Worm (Caenorhabditis elegans) whole organism, late embryonic: ENCODE data around the gene dylt-3.

Experiments
- C08G9.2 ChIP-seq: sonication (generic microtip); optimal IDR thresholded peaks from 2 replicates; lab custom pipeline; 2016; ENCODE audit warnings: mild to moderate bottlenecking, missing genetic modification characterization, moderate library complexity, missing compliant biosample characterization
- F13H6.1 ChIP-seq: sonication (generic microtip); optimal IDR thresholded peaks from 2 replicates; lab custom pipeline; 2016; ENCODE audit warnings: missing genetic modification characterization, missing compliant biosample characterization
- K02D7.2 ChIP-seq: sonication (generic microtip); optimal IDR thresholded peaks from 2 replicates; lab custom pipeline; 2017; ENCODE audit warnings: mild to moderate bottlenecking, missing genetic modification characterization, missing compliant biosample characterization
- T23F11.4 ChIP-seq: fragments of 200-800 bp; sonication (Bioruptor generic); optimal IDR thresholded peaks from 2 replicates; lab custom pipeline; 2018; ENCODE audit warnings: mild to moderate bottlenecking, missing genetic modification characterization, missing compliant biosample characterization
- ahr-1 ChIP-seq: sonication (generic microtip); optimal IDR thresholded peaks from 2 replicates; lab custom pipeline; 2016; ENCODE audit warnings: missing genetic modification characterization, missing compliant biosample characterization
- ceh-14 ChIP-seq: sonication (generic microtip); optimal IDR thresholded peaks from 2 replicates; lab custom pipeline; 2016; ENCODE audit warnings: missing genotype, missing genetic modification characterization, missing compliant biosample characterization
- ceh-19 ChIP-seq: fragments of 200-800 bp; sonication (Bioruptor generic); optimal IDR thresholded peaks from 2 replicates; lab custom pipeline; 2018; ENCODE audit warnings: mild to moderate bottlenecking, missing genetic modification characterization, missing compliant biosample characterization
- ceh-22 ChIP-seq: sonication (generic microtip); optimal IDR thresholded peaks from 2 replicates; lab custom pipeline; 2017; ENCODE audit warnings: missing biosample characterization, missing genetic modification characterization
- ceh-30 ChIP-seq: fragments of 150-350 bp; optimal IDR thresholded peaks from 2 replicates; lab custom pipeline; 2014; ENCODE audit warnings: missing biosample characterization, missing genetic modification characterization
- ceh-31 ChIP-seq: sonication (generic microtip); optimal IDR thresholded peaks from 2 replicates; lab custom pipeline; 2016; ENCODE audit warnings: missing genetic modification characterization, missing compliant biosample characterization
- ceh-6 ChIP-seq: fragments of 200-800 bp; sonication (Bioruptor generic); optimal IDR thresholded peaks from 2 replicates; lab custom pipeline; 2018; ENCODE audit warnings: mild to moderate bottlenecking, missing genetic modification characterization, missing compliant biosample characterization
- che-1 ChIP-seq: sonication (generic microtip); optimal IDR thresholded peaks from 2 replicates; lab custom pipeline; 2016; ENCODE audit warnings: mild to moderate bottlenecking, missing genetic modification characterization, missing compliant biosample characterization
- dmd-4 ChIP-seq: sonication (generic microtip); optimal IDR thresholded peaks from 2 replicates; lab custom pipeline; 2016; ENCODE audit warnings: borderline replicate concordance, missing genetic modification characterization, missing compliant biosample characterization
- fkh-10 ChIP-seq: fragments of 150-350 bp; optimal IDR thresholded peaks from 2 replicates; lab custom pipeline; 2014; ENCODE audit warnings: missing biosample characterization, missing genetic modification reagents, missing genetic modification characterization
- gmeb-2 ChIP-seq: sonication (generic microtip); optimal IDR thresholded peaks from 2 replicates; lab custom pipeline; 2016; ENCODE audit warnings: missing genetic modification characterization, inconsistent platforms, missing compliant biosample characterization
- hlh-15 ChIP-seq: sonication (generic microtip); optimal IDR thresholded peaks from 2 replicates; lab custom pipeline; 2016; ENCODE audit warnings: missing genetic modification characterization, missing compliant biosample characterization
- hlh-8 ChIP-seq: sonication (generic microtip); optimal IDR thresholded peaks from 2 replicates; lab custom pipeline; 2016; ENCODE audit warnings: missing genotype, missing genetic modification characterization, missing compliant biosample characterization
- lim-6 ChIP-seq: sonication (generic microtip); optimal IDR thresholded peaks from 2 replicates; lab custom pipeline; 2016; ENCODE audit warnings: missing genetic modification characterization, missing compliant biosample characterization
- nfya-1 ChIP-seq: sonication (generic microtip); optimal IDR thresholded peaks from 2 replicates; lab custom pipeline; 2017; ENCODE audit warnings: missing genetic modification characterization, mild to moderate bottlenecking, missing compliant biosample characterization, antibody characterized with exemption, moderate library complexity
- nhr-11 ChIP-seq: fragments of 150-350 bp; optimal IDR thresholded peaks from 2 replicates; lab custom pipeline; 2014; ENCODE audit warnings: missing biosample characterization, missing genetic modification characterization
- npax-4 ChIP-seq: sonication (generic microtip); optimal IDR thresholded peaks from 2 replicates; lab custom pipeline; 2016; ENCODE audit warnings: missing genetic modification characterization, missing compliant biosample characterization
- odd-2 ChIP-seq: sonication (generic microtip); optimal IDR thresholded peaks from 2 replicates; lab custom pipeline; 2017; ENCODE audit warnings: antibody characterized with exemption, mild to moderate bottlenecking, missing genetic modification characterization, missing compliant biosample characterization
- pat-9 ChIP-seq: fragments of 200-800 bp; sonication (Bioruptor generic); optimal IDR thresholded peaks from 2 replicates; lab custom pipeline; 2018; ENCODE audit warnings: mild to moderate bottlenecking, missing genetic modification characterization, moderate library complexity, missing compliant biosample characterization
- pax-1 ChIP-seq: fragments of 150-350 bp; optimal IDR thresholded peaks from 2 replicates; lab custom pipeline; 2014; ENCODE audit warnings: missing biosample characterization, missing genetic modification characterization
- ref-2 ChIP-seq: sonication (generic microtip); optimal IDR thresholded peaks from 2 replicates; lab custom pipeline; 2016; ENCODE audit warnings: missing genetic modification characterization, missing compliant biosample characterization
- rnt-1 ChIP-seq: sonication (generic microtip); optimal IDR thresholded peaks from 2 replicates; lab custom pipeline; 2016; ENCODE audit warnings: missing genetic modification characterization, missing compliant biosample characterization
- sdc-2 ChIP-seq: sonication (generic microtip); optimal IDR thresholded peaks from 2 replicates; lab custom pipeline; 2016; ENCODE audit warnings: missing genotype, missing genetic modification characterization, missing compliant biosample characterization
- sox-4 ChIP-seq: sonication (generic microtip); optimal IDR thresholded peaks from 2 replicates; lab custom pipeline; 2017; ENCODE audit warnings: mild to moderate bottlenecking, missing genetic modification characterization, inconsistent platforms, missing compliant biosample characterization
- tbx-7 ChIP-seq: sonication (generic microtip); optimal IDR thresholded peaks from 2 replicates; lab custom pipeline; 2016; ENCODE audit warnings: missing genotype, missing genetic modification characterization, missing compliant biosample characterization
- unc-3 ChIP-seq, 2 experiments: fragments of 200-800 bp in 1 of 2; sonication (Bioruptor generic) in 1 of 2; sonication (generic microtip) in 1 of 2; conservative IDR thresholded peaks in 1 of 2; optimal IDR thresholded peaks in 1 of 2; 2 replicates each; pipeline versions ENCODE4 v1.3.6 to Lab custom; 2016 to 2022; ENCODE audit warnings: missing compliant biosample characterization in 2 of 2, missing genetic modification characterization in 2 of 2, missing genetic modification reagents in 1 of 2
- unc-42 ChIP-seq: sonication (generic microtip); optimal IDR thresholded peaks from 2 replicates; lab custom pipeline; 2016; ENCODE audit warnings: missing genotype, missing genetic modification characterization, missing compliant biosample characterization
- unc-55 ChIP-seq: sonication (generic microtip); optimal IDR thresholded peaks from 2 replicates; lab custom pipeline; 2017; ENCODE audit warnings: missing biosample characterization, missing genetic modification reagents, missing genetic modification characterization
- unc-86 ChIP-seq: sonication (generic microtip); optimal IDR thresholded peaks from 2 replicates; lab custom pipeline; 2016; ENCODE audit warnings: missing genetic modification characterization, missing compliant biosample characterization
- zip-5 ChIP-seq: sonication (generic microtip); optimal IDR thresholded peaks from 2 replicates; lab custom pipeline; 2016; ENCODE audit warnings: missing genetic modification characterization, missing compliant biosample characterization
- ztf-16 ChIP-seq: sonication (generic microtip); optimal IDR thresholded peaks from 2 replicates; lab custom pipeline; 2017; ENCODE audit warnings: missing genetic modification characterization, missing compliant biosample characterization

The dylt-3 gene

ce11 chrII:8187516-8187915 is 6.0 kb downstream of the dylt-3 start:
- TF ChIP-seq ceh-31 (tag; lab: Kevin White, UChicago) (no peak), unc-3 (GFP tag; conservative IDR thresholded peaks at IDR 0.05; lab: Robert Waterston, UW) (no peak), unc-3 (tag; optimal IDR thresholded peaks at IDR 0.05; lab: Kevin White, UChicago) (no peak), T23F11.4 (GFP tag; lab: Kevin White, UChicago) (no peak), ceh-14 (no peak), F13H6.1 (tag; lab: Kevin White, UChicago) (no peak), nhr-11 (tag; lab: Kevin White, UChicago) (no peak), tbx-7 (tag; lab: Kevin White, UChicago) (no peak), sox-4 (tag; lab: Kevin White, UChicago) (no peak), dmd-4 (no peak), unc-42 (tag; lab: Kevin White, UChicago) (no peak)

- TF ChIP-seq F13H6.1 (tag; lab: Kevin White, UChicago) (no peak), ceh-31 (tag; lab: Kevin White, UChicago) (no peak), pat-9 (tag; lab: Kevin White, UChicago) (no peak), gmeb-2 (tag; lab: Kevin White, UChicago) (no peak), unc-3 (GFP tag; conservative IDR thresholded peaks at IDR 0.05; lab: Robert Waterston, UW) (no peak), unc-3 (tag; optimal IDR thresholded peaks at IDR 0.05; lab: Kevin White, UChicago) (no peak), rnt-1 (tag; lab: Kevin White, UChicago) (no peak), ahr-1 (tag; lab: Kevin White, UChicago) (no peak)
- TF ChIP-seq, all 69 proteins: peak for 0
Measured at ce11 chrII:8190455-8190854, 8.9 kb downstream of the dylt-3 start, which contains the start of gene T05C12.8. T05C12.8 (minus strand) TSS chrII:8190555.

- TF ChIP-seq sdc-2 (tag; lab: Kevin White, UChicago), result no peak
- TF ChIP-seq hlh-15 (tag; lab: Kevin White, UChicago), result no peak
- TF ChIP-seq C08G9.2, result no peak
- TF ChIP-seq pat-9 (tag; lab: Kevin White, UChicago), result no peak
- no peak for TF ChIP-seq zip-5 (tag; lab: Kevin White, UChicago)
- TF ChIP-seq pax-1 (tag; lab: Kevin White, UChicago), result no peak
- no peak for TF ChIP-seq sox-4 (tag; lab: Kevin White, UChicago)
- TF ChIP-seq ztf-16 (tag; lab: Kevin White, UChicago), result no peak
- TF ChIP-seq unc-86 (tag; lab: Kevin White, UChicago), result no peak
- no peak for TF ChIP-seq unc-55 (GFP tag; lab: Kevin White, UChicago)
- TF ChIP-seq K02D7.2 (tag; lab: Kevin White, UChicago), result no peak
- TF ChIP-seq T23F11.4 (GFP tag; lab: Kevin White, UChicago), result no peak
- TF ChIP-seq rnt-1 (tag; lab: Kevin White, UChicago), result no peak
- no peak for TF ChIP-seq npax-4 (tag; lab: Kevin White, UChicago)
- no peak for TF ChIP-seq ceh-19 (GFP tag; lab: Kevin White, UChicago)
- TF ChIP-seq ceh-31 (tag; lab: Kevin White, UChicago), result no peak
- TF ChIP-seq fkh-10, result no peak
Measured at ce11 chrII:8193126-8193525, 11.6 kb downstream of the dylt-3 start, which contains the start of gene T05C12.9. T05C12.9 (minus strand) TSS chrII:8193226.

ce11 chrII:8193922-8194321 is 12.4 kb downstream of the dylt-3 start:
- TF ChIP-seq lim-6 (tag; lab: Kevin White, UChicago), result no peak
- no peak for TF ChIP-seq dmd-4
- TF ChIP-seq pat-9 (tag; lab: Kevin White, UChicago), result no peak
- TF ChIP-seq sdc-2 (tag; lab: Kevin White, UChicago), result no peak
- TF ChIP-seq odd-2 (tag; lab: Kevin White, UChicago), result no peak
- TF ChIP-seq che-1 (tag; lab: Kevin White, UChicago), result no peak
- no peak for TF ChIP-seq hlh-8 (tag; lab: Kevin White, UChicago)
- TF ChIP-seq ceh-30 (tag; lab: Kevin White, UChicago), result no peak
- no peak for TF ChIP-seq C08G9.2
- no peak for TF ChIP-seq gmeb-2 (tag; lab: Kevin White, UChicago)
- no peak for TF ChIP-seq ceh-6 (GFP tag; lab: Kevin White, UChicago)
- TF ChIP-seq ztf-16 (tag; lab: Kevin White, UChicago), result no peak
- TF ChIP-seq unc-55 (GFP tag; lab: Kevin White, UChicago), result no peak
- TF ChIP-seq ref-2 (tag; lab: Kevin White, UChicago), result no peak
- TF ChIP-seq ceh-22 (tag; lab: Kevin White, UChicago), result no peak
- TF ChIP-seq fkh-10, result no peak
- no peak for TF ChIP-seq nfya-1 (tag; lab: Kevin White, UChicago)
